Fruit fly (Drosophila melanogaster) whole organism, embryonic: Measurements from ENCODE around the gene CheB93b.

Experiments
- ATbp ChIP-seq: fragments of 200-800 bp; sonication (Bioruptor generic); optimal IDR thresholded peaks from 2 replicates; lab custom pipeline; 2017; ENCODE audit warnings: missing biosample characterization, mild to moderate bottlenecking, missing genetic modification characterization, missing genetic modification reagents
- Aef1 ChIP-seq: fragments of 200-800 bp; sonication (Bioruptor generic); IDR thresholded peaks from 3 replicates; pipeline ENCODE4 v1.3.6; 2022; ENCODE audit warnings: missing biosample characterization, missing genetic modification characterization
- B-H1 ChIP-seq: fragments of 200-800 bp; sonication (Bioruptor generic); IDR thresholded peaks from 3 replicates; pipeline ENCODE4 v1.3.6; 2022; ENCODE audit warnings: missing biosample characterization, missing genetic modification characterization
- Bdp1 ChIP-seq: fragments of 200-800 bp; sonication (Bioruptor generic); optimal IDR thresholded peaks from 3 replicates; lab custom pipeline; 2016; ENCODE audit warnings: missing biosample characterization, missing genetic modification characterization
- CG10209 ChIP-seq: fragments of 200-800 bp; sonication (Bioruptor generic); optimal IDR thresholded peaks from 3 replicates; lab custom pipeline; 2017; ENCODE audit warnings: missing biosample characterization, mild to moderate bottlenecking, missing genetic modification characterization, missing genetic modification reagents
- CG11085 ChIP-seq: fragments of 200-800 bp; sonication (Bioruptor generic); IDR thresholded peaks from 2 replicates; pipeline ENCODE4 v1.3.6; 2022; ENCODE audit warnings: missing biosample characterization, missing genetic modification characterization
- CG12155 ChIP-seq: fragments of 200-800 bp; sonication (Bioruptor generic); optimal IDR thresholded peaks from 3 replicates; lab custom pipeline; 2016; ENCODE audit warnings: missing biosample characterization, missing genetic modification characterization
- CG16863 ChIP-seq: fragments of 200-800 bp; sonication (Bioruptor generic); optimal IDR thresholded peaks from 3 replicates; lab custom pipeline; 2016; ENCODE audit warnings: missing biosample characterization, missing genetic modification characterization
- CG17361 ChIP-seq: fragments of 200-800 bp; sonication (Bioruptor generic); IDR thresholded peaks from 3 replicates; pipeline ENCODE4 v1.3.6; 2022; ENCODE audit warnings: missing biosample characterization, missing genetic modification characterization
- CG17385 ChIP-seq: fragments of 200-800 bp; sonication (Bioruptor generic); optimal IDR thresholded peaks from 3 replicates; lab custom pipeline; 2018; ENCODE audit warnings: missing biosample characterization, mild to moderate bottlenecking, missing genetic modification characterization
- CG1832 ChIP-seq: fragments of 200-800 bp; sonication (Bioruptor generic); optimal IDR thresholded peaks from 2 replicates; lab custom pipeline; 2017; ENCODE audit warnings: missing biosample characterization, mild to moderate bottlenecking, missing genetic modification characterization, inconsistent platforms
- CG3163 ChIP-seq: fragments of 200-800 bp; sonication (Bioruptor generic); optimal IDR thresholded peaks from 3 replicates; lab custom pipeline; 2016; ENCODE audit warnings: missing biosample characterization, missing genetic modification characterization
- CG32532 ChIP-seq: fragments of 200-800 bp; sonication (Bioruptor generic); IDR thresholded peaks from 2 replicates; pipeline ENCODE4 v1.3.6; 2022; ENCODE audit warnings: missing biosample characterization, missing genetic modification characterization
- CG4820 ChIP-seq: fragments of 200-800 bp; sonication (Bioruptor generic); optimal IDR thresholded peaks from 3 replicates; lab custom pipeline; 2016; ENCODE audit warnings: missing biosample characterization, missing genetic modification characterization
- CG6689 ChIP-seq: fragments of 200-800 bp; sonication (Bioruptor generic); IDR thresholded peaks from 2 replicates; pipeline ENCODE4 v1.3.6; 2022; ENCODE audit warnings: missing biosample characterization, missing genetic modification characterization
- CG7357 ChIP-seq: fragments of 200-800 bp; sonication (Bioruptor generic); IDR thresholded peaks from 3 replicates; pipeline ENCODE4 v1.3.6; 2022; ENCODE audit warnings: missing biosample characterization, missing genetic modification characterization
- CG8290 ChIP-seq, 3 experiments: fragments of 200-800 bp; sonication (Bioruptor generic); optimal IDR thresholded peaks; 2 replicates each; lab custom pipeline; 2016 to 2019; ENCODE audit warnings: missing biosample characterization in 3 of 3, missing genetic modification characterization in 3 of 3, mild to moderate bottlenecking in 2 of 3, moderate library complexity in 1 of 3
- CG8388 ChIP-seq: fragments of 200-800 bp; sonication (Bioruptor generic); optimal IDR thresholded peaks from 2 replicates; lab custom pipeline; 2019; ENCODE audit warnings: missing biosample characterization, mild to moderate bottlenecking, missing genetic modification characterization, moderate library complexity
- Chrac-16 ChIP-seq: fragments of 200-800 bp; sonication (Bioruptor generic); optimal IDR thresholded peaks from 3 replicates; lab custom pipeline; 2016; ENCODE audit warnings: missing biosample characterization, missing genetic modification characterization
- D19B ChIP-seq: fragments of 200-800 bp; sonication (Bioruptor generic); optimal IDR thresholded peaks from 2 replicates; lab custom pipeline; 2017; ENCODE audit warnings: missing biosample characterization, mild to moderate bottlenecking, missing genetic modification characterization
- Doc3 ChIP-seq: fragments of 200-800 bp; sonication (Bioruptor generic); IDR thresholded peaks from 3 replicates; pipeline ENCODE4 v1.3.6; 2022; ENCODE audit warnings: missing biosample characterization, missing genetic modification characterization; ENCODE audit not compliant: partially characterized antibody
- Elba2 ChIP-seq: fragments of 200-800 bp; sonication (Bioruptor generic); optimal IDR thresholded peaks from 3 replicates; lab custom pipeline; 2016; ENCODE audit warnings: missing biosample characterization, missing genetic modification characterization
- Hey ChIP-seq: fragments of 200-800 bp; sonication (Bioruptor generic); optimal IDR thresholded peaks from 3 replicates; lab custom pipeline; 2018; ENCODE audit warnings: missing biosample characterization, mild to moderate bottlenecking, missing genetic modification characterization
- Hmr ChIP-seq: fragments of 200-800 bp; sonication (Bioruptor generic); optimal IDR thresholded peaks from 3 replicates; lab custom pipeline; 2017; ENCODE audit warnings: mild to moderate bottlenecking, missing biosample characterization, missing genetic modification reagents, missing genetic modification characterization
- Nf-YC ChIP-seq: fragments of 200-800 bp; optimal IDR thresholded peaks from 3 replicates; lab custom pipeline; 2019; ENCODE audit warnings: missing biosample characterization, mild to moderate bottlenecking, missing genetic modification characterization, moderate library complexity
- Sin3A ChIP-seq: fragments of >200 bp; optimal IDR thresholded peaks from 2 replicates; lab custom pipeline; 2018
- TFAM ChIP-seq: fragments of 200-800 bp; sonication (Bioruptor generic); optimal IDR thresholded peaks from 2 replicates; lab custom pipeline; 2017; ENCODE audit warnings: missing biosample characterization, missing genetic modification characterization, inconsistent platforms
- Vsx1 ChIP-seq: fragments of 200-800 bp; sonication (Bioruptor generic); optimal IDR thresholded peaks from 2 replicates; lab custom pipeline; 2017; ENCODE audit warnings: missing biosample characterization, mild to moderate bottlenecking, missing genetic modification characterization, missing genetic modification reagents
- az2 ChIP-seq: fragments of 200-800 bp; sonication (Bioruptor generic); optimal IDR thresholded peaks from 3 replicates; lab custom pipeline; 2016; ENCODE audit warnings: missing biosample characterization, missing genetic modification characterization
- bsh ChIP-seq, 2 experiments: fragments of 200-800 bp; sonication (Bioruptor generic); optimal IDR thresholded peaks; 2 replicates each; lab custom pipeline; 2017 to 2018; ENCODE audit warnings: mild to moderate bottlenecking in 2 of 2, missing biosample characterization in 2 of 2, missing genetic modification characterization in 2 of 2, moderate library complexity in 1 of 2
- cato ChIP-seq: fragments of 200-800 bp; sonication (Bioruptor generic); optimal IDR thresholded peaks from 2 replicates; lab custom pipeline; 2016; ENCODE audit warnings: missing biosample characterization, missing genetic modification characterization, borderline replicate concordance
- dm ChIP-seq: fragments of 200-800 bp; sonication (Bioruptor generic); optimal IDR thresholded peaks from 3 replicates; lab custom pipeline; 2016; ENCODE audit warnings: missing biosample characterization, missing genetic modification characterization
- emc ChIP-seq: fragments of 200-800 bp; sonication (Bioruptor generic); optimal IDR thresholded peaks from 2 replicates; lab custom pipeline; 2016; ENCODE audit warnings: missing biosample characterization, missing genetic modification characterization
- en ChIP-seq: fragments of 200-800 bp; sonication (Bioruptor generic); optimal IDR thresholded peaks from 2 replicates; lab custom pipeline; 2016; ENCODE audit warnings: missing biosample characterization, missing genetic modification characterization
- fd64A ChIP-seq: fragments of 200-800 bp; sonication (Bioruptor generic); optimal IDR thresholded peaks from 3 replicates; lab custom pipeline; 2018; ENCODE audit warnings: missing biosample characterization, mild to moderate bottlenecking, missing genetic modification characterization
- jing ChIP-seq: fragments of 200-800 bp; sonication (Bioruptor generic); optimal IDR thresholded peaks from 2 replicates; lab custom pipeline; 2018; ENCODE audit warnings: missing biosample characterization, mild to moderate bottlenecking, missing genetic modification characterization
- jumu ChIP-seq: fragments of 200-800 bp; sonication (Bioruptor generic); optimal IDR thresholded peaks from 3 replicates; lab custom pipeline; 2016; ENCODE audit warnings: missing biosample characterization, missing genetic modification characterization
- knrl ChIP-seq: fragments of 200-800 bp; sonication (Bioruptor generic); IDR thresholded peaks from 3 replicates; pipeline ENCODE4 v1.3.6; 2022; ENCODE audit warnings: missing biosample characterization, missing genetic modification characterization; ENCODE audit not compliant: partially characterized antibody
- nerfin-2 ChIP-seq: fragments of 200-800 bp; sonication (Bioruptor generic); IDR thresholded peaks from 2 replicates; pipeline ENCODE4 v1.3.6; 2022; ENCODE audit warnings: missing biosample characterization, missing genetic modification characterization; ENCODE audit not compliant: partially characterized antibody
- nmo ChIP-seq: fragments of 200-800 bp; sonication (Bioruptor generic); optimal IDR thresholded peaks from 2 replicates; lab custom pipeline; 2018; ENCODE audit warnings: missing biosample characterization, mild to moderate bottlenecking, missing genetic modification characterization, moderate library complexity
- phol ChIP-seq: fragments of 200-800 bp; sonication (Bioruptor generic); optimal IDR thresholded peaks from 3 replicates; lab custom pipeline; 2018; ENCODE audit warnings: missing biosample characterization, mild to moderate bottlenecking, missing genetic modification characterization, moderate library complexity
- pum ChIP-seq: fragments of 200-800 bp; sonication (Bioruptor generic); optimal IDR thresholded peaks from 2 replicates; lab custom pipeline; 2016; ENCODE audit warnings: missing biosample characterization, missing genetic modification characterization
- schlank ChIP-seq: fragments of 200-800 bp; sonication (Bioruptor generic); optimal IDR thresholded peaks from 2 replicates; lab custom pipeline; 2018; ENCODE audit warnings: missing biosample characterization, mild to moderate bottlenecking, missing genetic modification characterization
- sim ChIP-seq: fragments of 200-800 bp; sonication (Bioruptor generic); IDR thresholded peaks from 2 replicates; pipeline ENCODE4 v1.3.6; 2022; ENCODE audit warnings: missing biosample characterization, missing genetic modification characterization
- tio ChIP-seq: fragments of 200-800 bp; sonication (Bioruptor generic); optimal IDR thresholded peaks from 2 replicates; lab custom pipeline; 2017; ENCODE audit warnings: missing biosample characterization, missing genetic modification characterization, inconsistent platforms
- tup ChIP-seq: fragments of 200-800 bp; sonication (Bioruptor generic); optimal IDR thresholded peaks from 2 replicates; lab custom pipeline; 2016; ENCODE audit warnings: missing biosample characterization, mild to moderate bottlenecking, missing genetic modification characterization, moderate library complexity
- vnd ChIP-seq: fragments of 200-800 bp; sonication (Bioruptor generic); IDR thresholded peaks from 3 replicates; pipeline ENCODE4 v1.3.6; 2022; ENCODE audit warnings: missing biosample characterization, missing genetic modification characterization; ENCODE audit not compliant: partially characterized antibody
- zen2 ChIP-seq: fragments of 200-800 bp; sonication (Bioruptor generic); IDR thresholded peaks from 3 replicates; pipeline ENCODE4 v1.3.6; 2022; ENCODE audit warnings: missing biosample characterization, missing genetic modification characterization; ENCODE audit not compliant: partially characterized antibody
- zfh1 ChIP-seq: fragments of 200-800 bp; sonication (Bioruptor generic); IDR thresholded peaks from 3 replicates; pipeline ENCODE4 v1.3.6; 2022; ENCODE audit warnings: missing biosample characterization, missing genetic modification characterization
- zfh2 ChIP-seq: fragments of 200-800 bp; sonication (Bioruptor generic); optimal IDR thresholded peaks from 2 replicates; lab custom pipeline; 2016; ENCODE audit warnings: missing biosample characterization, missing genetic modification characterization

Gene CheB93b

dm6 chr3R:21378595-21378994, 30.3 kb upstream of the CheB93b start, which contains the start of gene tin (continued):
- TF ChIP-seq phol (tag; lab: Kevin White, UChicago) (peak; percentile 92), CG8290 (GFP tag; optimal IDR thresholded peaks at IDR 0.05; lab: Kevin White, UChicago) (peak; percentile 91), CG8290 (tag; optimal IDR thresholded peaks at IDR 0.05; lab: Kevin White, UChicago) (peak in 1 of 2 experiments; percentile 86), CG12155 (GFP tag; lab: Kevin White, UChicago) (peak; percentile 84), CG8388 (GFP tag; lab: Kevin White, UChicago) (peak; percentile 95), Nf-YC (tag; lab: Kevin White, UChicago) (peak; percentile 99), CG11085 (GFP tag; lab: Robert Waterston, UW) (peak; percentile 75), CG6689 (GFP tag; lab: Robert Waterston, UW) (peak; percentile 95), D19B (peak; percentile 55), cato (GFP tag; lab: Kevin White, UChicago) (peak; percentile 77), CG7357 (GFP tag; lab: Robert Waterston, UW) (peak; percentile 83), Elba2 (GFP tag; lab: Kevin White, UChicago) (peak; percentile 62), nerfin-2 (GFP tag; lab: Robert Waterston, UW) (0 out of 2 replicates have a peak, but pooled peaks have one; percentile 46), vnd (GFP tag; lab: Robert Waterston, UW) (peak; percentile 67), CG4820 (GFP tag; lab: Kevin White, UChicago) (peak; percentile 82), pum (GFP tag; lab: Kevin White, UChicago) (peak; percentile 44), nmo (GFP tag; lab: Kevin White, UChicago) (peak; percentile 96), CG32532 (peak; percentile 95), zfh2 (GFP tag; lab: Kevin White, UChicago) (peak; percentile 29), CG17385 (peak; percentile 89), Aef1 (GFP tag; lab: Robert Waterston, UW) (peak; percentile 93), schlank (tag; lab: Kevin White, UChicago) (peak; percentile 25), Hmr (GFP tag; lab: Kevin White, UChicago) (peak; percentile 92), bsh (GFP tag; optimal IDR thresholded peaks at IDR 0.05; lab: Kevin White, UChicago) (peak; percentile 82 to 96), Hey (tag; lab: Kevin White, UChicago) (peak; percentile 25), CG1832 (peak; percentile 77), ATbp (GFP tag; lab: Kevin White, UChicago) (peak; percentile 90), knrl (GFP tag; lab: Robert Waterston, UW) (peak; percentile 68), Chrac-16 (GFP tag; lab: Kevin White, UChicago) (peak; percentile 87), emc (GFP tag; lab: Kevin White, UChicago) (no peak), jing (peak; percentile 46), TFAM (GFP tag; lab: Kevin White, UChicago) (peak; percentile 37), Bdp1 (GFP tag; lab: Kevin White, UChicago) (peak; percentile 60), CG10209 (GFP tag; lab: Kevin White, UChicago) (peak; percentile 93), CG16863 (GFP tag; lab: Kevin White, UChicago) (peak; percentile 38), CG17361 (GFP tag; lab: Robert Waterston, UW) (peak; percentile 91), sim (peak; percentile 92), dm (GFP tag; lab: Kevin White, UChicago) (no peak), zfh1 (GFP tag; lab: Robert Waterston, UW) (peak; percentile 98), B-H1 (peak; percentile 95), az2 (GFP tag; lab: Kevin White, UChicago) (peak; percentile 89), fd64A (peak; percentile 83), Doc3 (GFP tag; lab: Robert Waterston, UW) (peak; percentile 75; the same call in 2 of the 3 replicates), tio (GFP tag; lab: Kevin White, UChicago) (peak; percentile 73), Sin3A (lab: Kevin White, UChicago) (no peak), CG3163 (no peak), en (GFP tag; lab: Kevin White, UChicago) (no peak), Vsx1 (GFP tag; lab: Kevin White, UChicago) (peak; percentile 82), zen2 (peak; percentile 23; the same call in 1 of the 3 replicates), jumu (GFP tag; lab: Kevin White, UChicago) (peak; percentile 9), tup (GFP tag; lab: Kevin White, UChicago) (peak; percentile 57)
